Worm (Caenorhabditis elegans) whole organism, late embryonic: ENCODE measurements around the gene flwr-1.
A peak's percentile ranks its signal among the peaks of the same experiment; 100 is the strongest.

Source experiments
- K02D7.2 ChIP-seq: sonication (generic microtip); optimal IDR thresholded peaks from 2 replicates; lab custom pipeline; 2017; ENCODE audit warnings: mild to moderate bottlenecking, missing genetic modification characterization, missing compliant biosample characterization
- K09A11.1 ChIP-seq: sonication (generic microtip); optimal IDR thresholded peaks from 2 replicates; lab custom pipeline; 2017; ENCODE audit warnings: antibody characterized with exemption, mild to moderate bottlenecking, missing genetic modification characterization, missing compliant biosample characterization; ENCODE audit not compliant: insufficient read depth
- T23F11.4 ChIP-seq: fragments of 200-800 bp; sonication (Bioruptor generic); optimal IDR thresholded peaks from 2 replicates; lab custom pipeline; 2018; ENCODE audit warnings: mild to moderate bottlenecking, missing genetic modification characterization, missing compliant biosample characterization
- ahr-1 ChIP-seq: sonication (generic microtip); optimal IDR thresholded peaks from 2 replicates; lab custom pipeline; 2016; ENCODE audit warnings: missing genetic modification characterization, missing compliant biosample characterization
- ceh-19 ChIP-seq: fragments of 200-800 bp; sonication (Bioruptor generic); optimal IDR thresholded peaks from 2 replicates; lab custom pipeline; 2018; ENCODE audit warnings: mild to moderate bottlenecking, missing genetic modification characterization, missing compliant biosample characterization
- ceh-22 ChIP-seq: sonication (generic microtip); optimal IDR thresholded peaks from 2 replicates; lab custom pipeline; 2017; ENCODE audit warnings: missing biosample characterization, missing genetic modification characterization
- ceh-30 ChIP-seq: fragments of 150-350 bp; optimal IDR thresholded peaks from 2 replicates; lab custom pipeline; 2014; ENCODE audit warnings: missing biosample characterization, missing genetic modification characterization
- ceh-34 ChIP-seq: sonication (generic microtip); optimal IDR thresholded peaks from 2 replicates; lab custom pipeline; 2016; ENCODE audit warnings: mild to moderate bottlenecking, missing genetic modification characterization, missing compliant biosample characterization
- ceh-45 ChIP-seq: fragments of 200-800 bp; sonication (Bioruptor generic); IDR thresholded peaks from 2 replicates; pipeline ENCODE4 v1.3.6; 2022; ENCODE audit warnings: missing genetic modification reagents, missing genetic modification characterization, missing compliant biosample characterization
- ceh-48 ChIP-seq: sonication (generic microtip); optimal IDR thresholded peaks from 2 replicates; lab custom pipeline; 2016; ENCODE audit warnings: missing genetic modification characterization, inconsistent platforms, missing compliant biosample characterization
- che-1 ChIP-seq: sonication (generic microtip); optimal IDR thresholded peaks from 2 replicates; lab custom pipeline; 2016; ENCODE audit warnings: mild to moderate bottlenecking, missing genetic modification characterization, missing compliant biosample characterization
- dmd-4 ChIP-seq: sonication (generic microtip); optimal IDR thresholded peaks from 2 replicates; lab custom pipeline; 2016; ENCODE audit warnings: borderline replicate concordance, missing genetic modification characterization, missing compliant biosample characterization
- fkh-10 ChIP-seq: fragments of 150-350 bp; optimal IDR thresholded peaks from 2 replicates; lab custom pipeline; 2014; ENCODE audit warnings: missing biosample characterization, missing genetic modification reagents, missing genetic modification characterization
- fkh-6 ChIP-seq: sonication (generic microtip); optimal IDR thresholded peaks from 2 replicates; lab custom pipeline; 2016; ENCODE audit warnings: missing genetic modification characterization, missing compliant biosample characterization
- gmeb-2 ChIP-seq: sonication (generic microtip); optimal IDR thresholded peaks from 2 replicates; lab custom pipeline; 2016; ENCODE audit warnings: missing genetic modification characterization, inconsistent platforms, missing compliant biosample characterization
- hlh-13 ChIP-seq: fragments of 200-800 bp; sonication (Bioruptor generic); optimal IDR thresholded peaks from 2 replicates; lab custom pipeline; 2018; ENCODE audit warnings: mild to moderate bottlenecking, missing genetic modification characterization, missing compliant biosample characterization
- hlh-30 ChIP-seq: sonication (generic microtip); optimal IDR thresholded peaks from 2 replicates; lab custom pipeline; 2017; ENCODE audit warnings: antibody characterized with exemption, missing genetic modification characterization, missing compliant biosample characterization; ENCODE audit not compliant: insufficient read depth
- hlh-6 ChIP-seq: sonication (generic microtip); optimal IDR thresholded peaks from 2 replicates; lab custom pipeline; 2016; ENCODE audit warnings: missing genotype, missing genetic modification characterization, missing compliant biosample characterization
- lim-6 ChIP-seq: sonication (generic microtip); optimal IDR thresholded peaks from 2 replicates; lab custom pipeline; 2016; ENCODE audit warnings: missing genetic modification characterization, missing compliant biosample characterization
- lin-11 ChIP-seq: fragments of 200-800 bp; sonication (Bioruptor generic); optimal IDR thresholded peaks from 2 replicates; lab custom pipeline; 2018; ENCODE audit warnings: mild to moderate bottlenecking, missing genetic modification characterization, missing compliant biosample characterization
- nfya-1 ChIP-seq: sonication (generic microtip); optimal IDR thresholded peaks from 2 replicates; lab custom pipeline; 2017; ENCODE audit warnings: missing genetic modification characterization, mild to moderate bottlenecking, missing compliant biosample characterization, antibody characterized with exemption, moderate library complexity
- nhr-11 ChIP-seq: fragments of 150-350 bp; optimal IDR thresholded peaks from 2 replicates; lab custom pipeline; 2014; ENCODE audit warnings: missing biosample characterization, missing genetic modification characterization
- nhr-232 ChIP-seq: sonication (generic microtip); optimal IDR thresholded peaks from 2 replicates; lab custom pipeline; 2016; ENCODE audit warnings: missing genetic modification characterization, missing compliant biosample characterization
- npax-4 ChIP-seq: sonication (generic microtip); optimal IDR thresholded peaks from 2 replicates; lab custom pipeline; 2016; ENCODE audit warnings: missing genetic modification characterization, missing compliant biosample characterization
- pag-3 ChIP-seq: sonication (generic microtip); optimal IDR thresholded peaks from 2 replicates; lab custom pipeline; 2016; ENCODE audit warnings: missing compliant biosample characterization, missing genetic modification characterization, borderline replicate concordance
- pat-9 ChIP-seq: fragments of 200-800 bp; sonication (Bioruptor generic); optimal IDR thresholded peaks from 2 replicates; lab custom pipeline; 2018; ENCODE audit warnings: mild to moderate bottlenecking, missing genetic modification characterization, moderate library complexity, missing compliant biosample characterization
- pax-1 ChIP-seq: fragments of 150-350 bp; optimal IDR thresholded peaks from 2 replicates; lab custom pipeline; 2014; ENCODE audit warnings: missing biosample characterization, missing genetic modification characterization
- pha-2 ChIP-seq: sonication (generic microtip); optimal IDR thresholded peaks from 2 replicates; lab custom pipeline; 2017; ENCODE audit warnings: mild to moderate bottlenecking, missing genetic modification characterization, missing compliant biosample characterization
- rnt-1 ChIP-seq: sonication (generic microtip); optimal IDR thresholded peaks from 2 replicates; lab custom pipeline; 2016; ENCODE audit warnings: missing genetic modification characterization, missing compliant biosample characterization
- sox-2 ChIP-seq: fragments of 200-800 bp; sonication (Bioruptor generic); IDR thresholded peaks from 2 replicates; pipeline ENCODE4 v1.3.6; 2022; ENCODE audit warnings: missing genetic modification reagents, missing genetic modification characterization, missing compliant biosample characterization
- syd-9 ChIP-seq: sonication (generic microtip); optimal IDR thresholded peaks from 2 replicates; lab custom pipeline; 2016; ENCODE audit warnings: mild to moderate bottlenecking, missing genetic modification characterization, moderate library complexity, missing compliant biosample characterization
- tbx-7 ChIP-seq: sonication (generic microtip); optimal IDR thresholded peaks from 2 replicates; lab custom pipeline; 2016; ENCODE audit warnings: missing genotype, missing genetic modification characterization, missing compliant biosample characterization
- ttx-3 ChIP-seq: sonication (generic microtip); optimal IDR thresholded peaks from 2 replicates; lab custom pipeline; 2016; ENCODE audit warnings: missing genetic modification reagents, missing genetic modification characterization, missing compliant biosample characterization
- unc-3 ChIP-seq, 2 experiments: fragments of 200-800 bp in 1 of 2; sonication (Bioruptor generic) in 1 of 2; sonication (generic microtip) in 1 of 2; conservative IDR thresholded peaks in 1 of 2; optimal IDR thresholded peaks in 1 of 2; 2 replicates each; pipeline versions ENCODE4 v1.3.6 to Lab custom; 2016 to 2022; ENCODE audit warnings: missing compliant biosample characterization in 2 of 2, missing genetic modification characterization in 2 of 2, missing genetic modification reagents in 1 of 2
- unc-42 ChIP-seq: sonication (generic microtip); optimal IDR thresholded peaks from 2 replicates; lab custom pipeline; 2016; ENCODE audit warnings: missing genotype, missing genetic modification characterization, missing compliant biosample characterization
- zip-5 ChIP-seq: sonication (generic microtip); optimal IDR thresholded peaks from 2 replicates; lab custom pipeline; 2016; ENCODE audit warnings: missing genetic modification characterization, missing compliant biosample characterization
- ztf-16 ChIP-seq: sonication (generic microtip); optimal IDR thresholded peaks from 2 replicates; lab custom pipeline; 2017; ENCODE audit warnings: missing genetic modification characterization, missing compliant biosample characterization

Gene flwr-1

DNA sequence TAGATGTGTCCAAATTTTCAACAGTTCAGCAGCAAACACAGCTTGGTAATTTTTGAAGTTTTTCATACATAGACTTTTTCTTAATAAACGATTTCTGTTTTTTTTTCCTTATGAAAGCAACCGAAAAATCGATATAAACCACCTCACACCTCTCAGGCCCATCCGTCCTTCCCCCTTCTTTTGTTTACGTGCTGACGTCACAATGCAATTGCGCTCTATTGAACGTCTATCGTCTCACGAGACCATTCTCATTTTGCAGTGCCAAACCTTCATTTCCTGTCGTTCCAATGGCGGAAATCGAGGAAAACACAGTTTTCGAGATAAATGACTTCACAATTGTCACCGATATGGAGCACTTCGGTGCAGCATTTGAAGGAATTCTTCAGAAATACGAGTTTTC lies 13.2 kb upstream of the flwr-1 start, which contains the start of gene rbg-1 (continued):
- no peak for TF ChIP-seq pha-2 (tag; lab: Kevin White, UChicago)
- TF ChIP-seq K09A11.1 (tag; lab: Kevin White, UChicago), result no peak
- TF ChIP-seq fkh-6 (tag; lab: Kevin White, UChicago), result no peak
- TF ChIP-seq ceh-48 (tag; lab: Kevin White, UChicago), result peak; percentile 81
- no peak for TF ChIP-seq hlh-6 (tag; lab: Kevin White, UChicago)
- no peak for TF ChIP-seq pat-9
- TF ChIP-seq lim-6 (tag; lab: Kevin White, UChicago), result no peak
- peak; percentile 92 for TF ChIP-seq hlh-30 (tag; lab: Kevin White, UChicago)
- TF ChIP-seq rnt-1 (tag; lab: Kevin White, UChicago), result peak; percentile 12
- no peak for TF ChIP-seq K02D7.2 (tag; lab: Kevin White, UChicago)

DNA sequence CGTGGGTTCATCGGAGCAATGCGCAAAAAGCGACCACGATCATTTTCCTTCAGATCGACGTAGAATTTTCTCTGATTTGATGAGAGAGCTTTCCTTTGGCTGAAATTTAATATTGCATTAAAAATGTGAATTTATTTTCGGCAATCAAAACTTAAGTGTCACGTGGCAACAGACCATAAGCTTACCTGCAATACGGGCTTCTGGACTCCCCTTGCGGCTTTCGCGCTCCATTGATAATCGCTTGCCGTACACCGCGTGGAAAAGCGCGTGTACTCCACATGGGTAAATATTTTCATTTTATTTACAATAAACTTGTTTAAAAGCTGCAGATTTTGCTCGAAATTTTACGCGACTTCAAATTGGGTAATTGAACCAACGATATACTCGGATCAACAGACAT lies 12.5 kb upstream of the flwr-1 start, which contains the start of gene plp-2:
TSS of gene plp-2 (minus strand) at position 280 of the 400 bp plus-strand sequence.
- peak; percentile 38 for TF ChIP-seq pax-1 (tag; lab: Kevin White, UChicago)
- no peak for TF ChIP-seq fkh-6 (tag; lab: Kevin White, UChicago)
- no peak for TF ChIP-seq unc-3 (GFP tag; conservative IDR thresholded peaks at IDR 0.05; lab: Robert Waterston, UW)
- no peak for TF ChIP-seq unc-3 (tag; optimal IDR thresholded peaks at IDR 0.05; lab: Kevin White, UChicago)
- TF ChIP-seq ceh-34, result no peak
- TF ChIP-seq zip-5 (tag; lab: Kevin White, UChicago), result no peak
- no peak for TF ChIP-seq ceh-45
- no peak for TF ChIP-seq npax-4 (tag; lab: Kevin White, UChicago)
- peak; percentile 30 for TF ChIP-seq hlh-30 (tag; lab: Kevin White, UChicago)
- TF ChIP-seq ceh-22, result no peak
- TF ChIP-seq fkh-10, result no peak
- TF ChIP-seq gmeb-2 (tag; lab: Kevin White, UChicago), result no peak
- TF ChIP-seq pha-2 (tag; lab: Kevin White, UChicago), result no peak
- no peak for TF ChIP-seq nhr-11 (tag; lab: Kevin White, UChicago)
- TF ChIP-seq dmd-4 (tag; lab: Kevin White, UChicago), result no peak
- no peak for TF ChIP-seq ahr-1 (tag; lab: Kevin White, UChicago)
- no peak for TF ChIP-seq ceh-30
- no peak for TF ChIP-seq syd-9

- TF ChIP-seq unc-42 (tag; lab: Kevin White, UChicago), result no peak
- no peak for TF ChIP-seq sox-2 (GFP tag; lab: Robert Waterston, UW)
- TF ChIP-seq ztf-16 (tag; lab: Kevin White, UChicago), result no peak
- no peak for TF ChIP-seq pag-3 (tag; lab: Kevin White, UChicago)
- no peak for TF ChIP-seq lin-11 (tag; lab: Kevin White, UChicago)
- TF ChIP-seq ttx-3 (tag; lab: Kevin White, UChicago), result no peak
- no peak for TF ChIP-seq ceh-34
- TF ChIP-seq syd-9, result no peak
- TF ChIP-seq che-1 (tag; lab: Kevin White, UChicago), result no peak
- TF ChIP-seq ceh-22, result no peak
- TF ChIP-seq ceh-30, result no peak
- no peak for TF ChIP-seq tbx-7
- no peak for TF ChIP-seq hlh-13 (GFP tag; lab: Kevin White, UChicago)
Observed at ce11 chrX:14979388-14979787, 9.3 kb upstream of the flwr-1 start, which contains the start of gene emre-1. Gene emre-1, plus strand, starts transcription at chrX:14979688.

ce11 chrX:14978756-14979155 lies 8.7 kb upstream of the flwr-1 start:
- TF ChIP-seq nhr-232 (no peak), npax-4 (tag; lab: Kevin White, UChicago) (no peak), ceh-19 (GFP tag; lab: Kevin White, UChicago) (no peak), T23F11.4 (GFP tag; lab: Kevin White, UChicago) (no peak), ztf-16 (tag; lab: Kevin White, UChicago) (no peak), nfya-1 (tag; lab: Kevin White, UChicago) (peak; percentile 3)
- TF ChIP-seq, all 69 proteins: peak for 1
